Worm (Caenorhabditis elegans): ENCODE measurements around the gene hrde-2.

- no peak for TF ChIP-seq snpc-4 (tag; optimal IDR thresholded peaks at IDR 0.05)
- no peak for TF ChIP-seq nhr-25 (tag; optimal IDR thresholded peaks at IDR 0.05)
- TF ChIP-seq ceh-16 (tag; optimal IDR thresholded peaks at IDR 0.05) = no peak
- TF ChIP-seq ZK546.5 (tag; optimal IDR thresholded peaks at IDR 0.05) = no peak
Measured at ce11 chrV:14971136-14971535, 33.8 kb upstream of the hrde-2 start, which contains the start of gene nlp-59.
